Worm (Caenorhabditis elegans): ENCODE results near the gene Y72A10A.1.
A peak's percentile ranks its signal among the peaks of the same experiment; 100 is the strongest.

Gene Y72A10A.1

ce11 chrX:6138243-6138642, at the start of gene Y72A10A.1:
Gene Y72A10A.1, minus strand, starts transcription at chrX:6138343.
- TF ChIP-seq aha-1 (tag) (peak; percentile 45), unc-62 (GFP tag; optimal IDR thresholded peaks at IDR 0.05 in 1 of 2) (peak in 1 of 2 experiments; percentile 43), unc-62 (tag; optimal IDR thresholded peaks at IDR 0.05) (no peak), snpc-1.2 (GFP tag; IDR thresholded peaks at IDR 0.05) (no peak), nhr-237 (tag; optimal IDR thresholded peaks at IDR 0.05) (no peak)

- TF ChIP-seq dmd-9 (GFP tag; IDR thresholded peaks at IDR 0.05) (no peak), zip-11 (GFP tag; IDR thresholded peaks at IDR 0.05) (no peak), tag-97 (GFP tag; IDR thresholded peaks at IDR 0.05) (no peak), snpc-1.2 (GFP tag; IDR thresholded peaks at IDR 0.05) (no peak), unc-130 (GFP tag; optimal IDR thresholded peaks at IDR 0.05) (no peak), saeg-2 (GFP tag; IDR thresholded peaks at IDR 0.05) (no peak)
Observed at ce11 chrX:6187848-6188247, 49.7 kb upstream of the Y72A10A.1 start, which contains the start of gene T13C5.10. Gene T13C5.10, plus strand, starts transcription at chrX:6188148.

ce11 chrX:6184709-6185108, 46.6 kb upstream of the Y72A10A.1 start, which contains the start of gene T13C5.2:
Gene T13C5.2, plus strand, starts transcription at chrX:6185009.
- no peak for TF ChIP-seq ceh-32 (tag; optimal IDR thresholded peaks at IDR 0.05; ENCODE audit: poor library complexity)
- no peak for TF ChIP-seq unc-62 (GFP tag; optimal IDR thresholded peaks at IDR 0.05 in 1 of 2)
- TF ChIP-seq unc-62 (tag; optimal IDR thresholded peaks at IDR 0.05): no peak
- TF ChIP-seq lin-39 (tag; optimal IDR thresholded peaks at IDR 0.05): no peak
- TF ChIP-seq F44E2.7 (GFP tag; IDR thresholded peaks at IDR 0.05): no peak
- no peak for TF ChIP-seq lin-38 (GFP tag; IDR thresholded peaks at IDR 0.05)
- no peak for TF ChIP-seq nhr-76 (tag; optimal IDR thresholded peaks at IDR 0.05)
- no peak for TF ChIP-seq ceh-28 (tag; optimal IDR thresholded peaks at IDR 0.05)
- no peak for TF ChIP-seq unc-130 (GFP tag; optimal IDR thresholded peaks at IDR 0.05)
- TF ChIP-seq F26F4.8 (GFP tag; conservative IDR thresholded peaks at IDR 0.05): no peak
- no peak for TF ChIP-seq mdl-1 (tag; optimal IDR thresholded peaks at IDR 0.05)
- TF ChIP-seq daf-12 (tag; optimal IDR thresholded peaks at IDR 0.05): no peak
- no peak for TF ChIP-seq fos-1 (tag; optimal IDR thresholded peaks at IDR 0.05)
- no peak for TF ChIP-seq Y48G9A.11 (GFP tag; IDR thresholded peaks at IDR 0.05)
- TF ChIP-seq lin-13 (GFP tag; optimal IDR thresholded peaks at IDR 0.05): no peak
- no peak for TF ChIP-seq lir-3 (tag; optimal IDR thresholded peaks at IDR 0.05)
- no peak for TF ChIP-seq ces-1 (GFP tag; optimal IDR thresholded peaks at IDR 0.05)
- no peak for TF ChIP-seq ceh-82 (tag; optimal IDR thresholded peaks at IDR 0.05)
- no peak for TF ChIP-seq hlh-11 (tag; optimal IDR thresholded peaks at IDR 0.05)
- no peak for TF ChIP-seq daf-16 (GFP tag; optimal IDR thresholded peaks at IDR 0.05)
- no peak for TF ChIP-seq daf-16 (tag; optimal IDR thresholded peaks at IDR 0.05)
- no peak for TF ChIP-seq zag-1 (tag; optimal IDR thresholded peaks at IDR 0.05)

- no peak for TF ChIP-seq mxl-3 (GFP tag; optimal IDR thresholded peaks at IDR 0.05)
- no peak for TF ChIP-seq lin-39 (tag; optimal IDR thresholded peaks at IDR 0.05)
- TF ChIP-seq ceh-32 (tag; optimal IDR thresholded peaks at IDR 0.05; ENCODE audit: poor library complexity): no peak
- TF ChIP-seq hmg-1.1 (GFP tag; IDR thresholded peaks at IDR 0.05): no peak
- no peak for TF ChIP-seq vab-7 (GFP tag; IDR thresholded peaks at IDR 0.05)
- no peak for TF ChIP-seq nhr-76 (tag; optimal IDR thresholded peaks at IDR 0.05)
- no peak for TF ChIP-seq spr-3 (GFP tag; optimal IDR thresholded peaks at IDR 0.05)
- TF ChIP-seq aly-2 (tag; optimal IDR thresholded peaks at IDR 0.05): no peak
- TF ChIP-seq F44E2.7 (GFP tag; IDR thresholded peaks at IDR 0.05): no peak
- no peak for TF ChIP-seq F49E8.2 (tag; optimal IDR thresholded peaks at IDR 0.05; ENCODE audit: borderline replicate concordance)
- no peak for TF ChIP-seq T26A8.4 (GFP tag; IDR thresholded peaks at IDR 0.05)
- no peak for TF ChIP-seq attf-4 (tag; optimal IDR thresholded peaks at IDR 0.05)
Observed at ce11 chrX:6180293-6180692, 42.1 kb upstream of the Y72A10A.1 start, which contains the start of gene T13C5.7. Gene T13C5.7, plus strand, starts transcription at chrX:6180593.
